Fruit fly (Drosophila melanogaster) whole organism, wandering third instar larva: ENCODE data around the gene CG13300.

Experiments used
- Sp1 ChIP-seq: fragments of 200-800 bp; sonication (Bioruptor generic); optimal IDR thresholded peaks from 3 replicates; lab custom pipeline; 2019; ENCODE audit warnings: missing biosample characterization, mild to moderate bottlenecking, missing genetic modification characterization, moderate library complexity
- br ChIP-seq: fragments of 200-800 bp; sonication (Bioruptor generic); optimal IDR thresholded peaks from 2 replicates; lab custom pipeline; 2016; ENCODE audit warnings: missing biosample characterization, missing genetic modification characterization
- brk ChIP-seq: fragments of 200-800 bp; sonication (Bioruptor generic); optimal IDR thresholded peaks from 2 replicates; lab custom pipeline; 2016; ENCODE audit warnings: missing biosample characterization, mild to moderate bottlenecking, missing genetic modification characterization
- dl ChIP-seq, 2 experiments: fragments of 175-275, 200-275 bp in 1 of 2; fragments of 200-275 bp in 1 of 2; sonication (Bioruptor generic); optimal IDR thresholded peaks; lab custom pipeline; 2018; ENCODE audit warnings: mild to moderate bottlenecking in 2 of 2, missing biosample characterization in 2 of 2, missing genetic modification characterization in 2 of 2, moderate library complexity in 2 of 2; ENCODE audit not compliant: partially characterized antibody in 2 of 2, insufficient read depth in 1 of 2
- dsf ChIP-seq: sonication (Bioruptor generic); optimal IDR thresholded peaks from 2 replicates; lab custom pipeline; 2016; ENCODE audit warnings: missing biosample characterization, missing genetic modification characterization, borderline replicate concordance
- ey ChIP-seq: fragments of 200-800 bp; sonication (Bioruptor generic); optimal IDR thresholded peaks from 2 replicates; lab custom pipeline; 2016; ENCODE audit warnings: missing biosample characterization, missing genetic modification characterization
- h ChIP-seq: fragments of 200-800 bp; sonication (Bioruptor generic); optimal IDR thresholded peaks from 3 replicates; lab custom pipeline; 2016; ENCODE audit warnings: missing biosample characterization, mild to moderate bottlenecking, missing genetic modification characterization
- psq ChIP-seq: fragments of 200-800 bp; sonication (Bioruptor generic); optimal IDR thresholded peaks from 3 replicates; lab custom pipeline; 2017; ENCODE audit warnings: missing biosample characterization, mild to moderate bottlenecking, missing genetic modification characterization, moderate library complexity
- sage ChIP-seq: fragments of 200-800 bp; sonication (Bioruptor generic); optimal IDR thresholded peaks from 2 replicates; lab custom pipeline; 2016; ENCODE audit warnings: missing biosample characterization, mild to moderate bottlenecking, missing genetic modification characterization

DNA sequence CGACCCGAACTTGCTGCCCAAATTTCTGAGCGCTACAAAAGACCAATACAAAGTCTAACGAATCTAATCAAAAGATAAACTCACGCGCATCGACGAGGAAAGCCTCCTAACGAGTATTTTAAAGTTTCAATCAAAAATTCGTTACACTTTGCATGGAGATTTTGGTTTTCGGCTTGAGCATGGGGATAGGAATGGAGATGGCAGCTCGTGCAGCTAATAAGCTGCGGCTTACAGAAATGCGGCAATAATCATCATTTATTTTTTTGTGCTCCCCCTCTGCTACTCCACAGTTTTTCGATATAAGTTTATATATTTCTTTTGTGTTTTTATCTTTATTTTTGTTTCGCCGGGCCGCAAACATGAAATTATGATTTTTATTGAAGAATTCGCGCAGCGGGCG is 35.6 kb upstream of the CG13300 start:
- TF ChIP-seq Sp1 (no peak), dsf (GFP tag; lab: Kevin White, UChicago) (no peak), h (GFP tag; lab: Kevin White, UChicago) (no peak), sage (no peak), brk (GFP tag; lab: Kevin White, UChicago) (no peak), br (GFP tag; lab: Kevin White, UChicago) (no peak), dl (GFP tag; optimal IDR thresholded peaks at IDR 0.05; lab: Kevin White, UChicago; ENCODE audit: insufficient read depth in 1 of 2, partially characterized antibody in 2 of 2) (no peak), ey (no peak), psq (GFP tag; lab: Kevin White, UChicago) (no peak)
